Worm (Caenorhabditis elegans): ENCODE data around the gene C49F8.15.
A peak's percentile ranks its signal among the peaks of the same experiment; 100 is the strongest.

Gene C49F8.15

DNA sequence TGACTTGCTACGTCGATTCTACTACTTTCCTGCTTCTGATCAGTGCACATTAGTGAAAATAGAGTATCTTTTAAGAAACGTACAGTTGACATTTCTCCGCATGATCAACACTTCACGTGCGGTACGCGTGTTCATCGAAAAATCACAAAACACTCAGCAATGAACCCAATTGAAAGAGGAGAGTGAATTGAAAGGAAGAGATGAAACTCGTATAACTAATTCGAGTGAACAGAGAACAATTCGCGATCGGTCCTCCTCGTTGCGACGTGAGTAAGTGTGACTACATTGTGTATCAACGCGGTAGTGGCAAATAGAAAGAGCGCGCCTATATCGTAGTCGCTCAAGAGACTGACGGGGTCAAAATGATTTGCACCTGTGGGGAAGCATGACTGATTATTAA is 8.9 kb downstream of the C49F8.15 start:
- peak; percentile 75 for TF ChIP-seq pha-4 (tag; optimal IDR thresholded peaks at IDR 0.05)
- TF ChIP-seq zag-1 (tag; optimal IDR thresholded peaks at IDR 0.05) = no peak
- no peak for TF ChIP-seq eor-1 (tag; optimal IDR thresholded peaks at IDR 0.05)
- peak; percentile 40 for TF ChIP-seq fos-1 (tag; optimal IDR thresholded peaks at IDR 0.05)
- peak; percentile 44 for TF ChIP-seq tbx-2 (tag; optimal IDR thresholded peaks at IDR 0.05)
- no peak for TF ChIP-seq nhr-28 (tag; optimal IDR thresholded peaks at IDR 0.05)
- no peak for TF ChIP-seq hmg-11 (tag; optimal IDR thresholded peaks at IDR 0.05)
- no peak for TF ChIP-seq elt-1 (tag; optimal IDR thresholded peaks at IDR 0.05)
- peak; percentile 67 for TF ChIP-seq lsy-12 (tag; optimal IDR thresholded peaks at IDR 0.05)
- peak; percentile 89 for TF ChIP-seq nhr-23 (tag; optimal IDR thresholded peaks at IDR 0.05)
- TF ChIP-seq unc-39 (tag; optimal IDR thresholded peaks at IDR 0.05) = no peak
- TF ChIP-seq nfya-1 (tag; optimal IDR thresholded peaks at IDR 0.05; ENCODE audit: insufficient read depth) = peak; percentile 39
- TF ChIP-seq fkh-10 (GFP tag; optimal IDR thresholded peaks at IDR 0.05) = no peak
- TF ChIP-seq ama-1 (optimal IDR thresholded peaks at IDR 0.05) = peak; percentile 32
- TF ChIP-seq egl-5 (tag; optimal IDR thresholded peaks at IDR 0.05) = peak; percentile 43
- no peak for TF ChIP-seq daf-12 (tag; optimal IDR thresholded peaks at IDR 0.05)
- TF ChIP-seq fkh-2 (tag; optimal IDR thresholded peaks at IDR 0.05) = no peak
- TF ChIP-seq skn-1 (tag; optimal IDR thresholded peaks at IDR 0.05) = no peak
- peak; percentile 85 for TF ChIP-seq mml-1 (tag; optimal IDR thresholded peaks at IDR 0.05)
- peak; percentile 84 for TF ChIP-seq pqm-1 (tag; optimal IDR thresholded peaks at IDR 0.05)
- TF ChIP-seq ceh-28 (tag; optimal IDR thresholded peaks at IDR 0.05) = peak; percentile 6
- peak; percentile 33 for TF ChIP-seq mdl-1 (tag; optimal IDR thresholded peaks at IDR 0.05)
- TF ChIP-seq nhr-43 (tag; optimal IDR thresholded peaks at IDR 0.05; ENCODE audit: poor library complexity, severe bottlenecking) = peak; percentile 96
- TF ChIP-seq lin-15B (tag; optimal IDR thresholded peaks at IDR 0.05) = no peak
- no peak for TF ChIP-seq sea-2 (GFP tag; optimal IDR thresholded peaks at IDR 0.05)
- TF ChIP-seq unc-62 (GFP tag; optimal IDR thresholded peaks at IDR 0.05) = no peak
- peak; percentile 52 for TF ChIP-seq nhr-11 (tag; optimal IDR thresholded peaks at IDR 0.05)
- TF ChIP-seq nhr-237 (tag; optimal IDR thresholded peaks at IDR 0.05) = no peak
- no peak for TF ChIP-seq R02D3.7 (tag; optimal IDR thresholded peaks at IDR 0.05)
- TF ChIP-seq nhr-12 (tag; optimal IDR thresholded peaks at IDR 0.05) = no peak
- no peak for TF ChIP-seq ZK546.5 (tag; optimal IDR thresholded peaks at IDR 0.05)
- TF ChIP-seq nhr-67 (tag; optimal IDR thresholded peaks at IDR 0.05) = no peak
- peak; percentile 49 for TF ChIP-seq nhr-76 (tag; optimal IDR thresholded peaks at IDR 0.05)
- TF ChIP-seq elt-2 (tag; optimal IDR thresholded peaks at IDR 0.05) = peak; percentile 82
- TF ChIP-seq ceh-16 (tag; optimal IDR thresholded peaks at IDR 0.05) = no peak
- TF ChIP-seq nhr-25 (tag; optimal IDR thresholded peaks at IDR 0.05) = peak; percentile 82
- TF ChIP-seq lin-39 (tag; optimal IDR thresholded peaks at IDR 0.05) = peak; percentile 43
- TF ChIP-seq aly-2 (tag; optimal IDR thresholded peaks at IDR 0.05) = no peak
- no peak for TF ChIP-seq ceh-82 (tag; optimal IDR thresholded peaks at IDR 0.05)
- no peak for TF ChIP-seq nhr-77 (tag; optimal IDR thresholded peaks at IDR 0.05)
- TF ChIP-seq elt-3 (tag; optimal IDR thresholded peaks at IDR 0.05) = peak in 1 of 3 experiments; percentile 26
- TF ChIP-seq snpc-4 (tag; optimal IDR thresholded peaks at IDR 0.05) = no peak
- peak; percentile 13 for TF ChIP-seq egl-27 (tag; optimal IDR thresholded peaks at IDR 0.05)
- TF ChIP-seq ztf-11 (tag; optimal IDR thresholded peaks at IDR 0.05) = no peak
- TF ChIP-seq ceh-9 (tag; optimal IDR thresholded peaks at IDR 0.05) = no peak
- no peak for TF ChIP-seq ztf-4 (tag; optimal IDR thresholded peaks at IDR 0.05)
- peak; percentile 93 for TF ChIP-seq jun-1 (tag; optimal IDR thresholded peaks at IDR 0.05)

DNA sequence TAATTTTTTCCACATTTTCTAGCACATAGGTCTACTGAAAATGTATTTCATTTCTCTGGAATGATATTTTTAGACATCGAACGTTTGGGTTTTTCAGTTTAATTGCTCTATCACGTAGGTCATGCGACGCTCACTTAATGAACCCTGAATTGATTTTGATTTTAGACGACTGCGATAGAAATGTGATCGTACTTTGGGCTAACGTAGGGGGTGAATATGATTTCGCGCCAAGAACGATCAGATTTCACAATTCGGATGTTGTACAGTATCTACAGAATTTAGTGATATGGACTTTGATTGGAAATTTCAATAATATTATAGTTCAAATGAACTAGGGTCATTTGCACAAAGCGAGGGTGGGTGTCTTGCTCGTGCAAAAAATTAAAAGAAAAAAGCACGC is 10.2 kb downstream of the C49F8.15 start:
- TF ChIP-seq jun-1 (tag; optimal IDR thresholded peaks at IDR 0.05) (no peak), mml-1 (tag; optimal IDR thresholded peaks at IDR 0.05) (no peak), ceh-16 (tag; optimal IDR thresholded peaks at IDR 0.05) (no peak), nhr-237 (tag; optimal IDR thresholded peaks at IDR 0.05) (no peak), egl-27 (tag; optimal IDR thresholded peaks at IDR 0.05) (no peak), nhr-28 (tag; optimal IDR thresholded peaks at IDR 0.05) (no peak), elt-2 (tag; optimal IDR thresholded peaks at IDR 0.05) (peak; percentile 13), ztf-4 (tag; optimal IDR thresholded peaks at IDR 0.05) (no peak), ceh-9 (tag; optimal IDR thresholded peaks at IDR 0.05) (no peak), fos-1 (tag; optimal IDR thresholded peaks at IDR 0.05) (no peak), R02D3.7 (tag; optimal IDR thresholded peaks at IDR 0.05) (no peak), snpc-4 (tag; optimal IDR thresholded peaks at IDR 0.05) (no peak), unc-62 (GFP tag; optimal IDR thresholded peaks at IDR 0.05) (no peak), pqm-1 (tag; optimal IDR thresholded peaks at IDR 0.05) (peak; percentile 42), nhr-11 (tag; optimal IDR thresholded peaks at IDR 0.05) (no peak), nhr-67 (tag; optimal IDR thresholded peaks at IDR 0.05) (no peak), lsy-12 (tag; optimal IDR thresholded peaks at IDR 0.05) (no peak), nhr-43 (tag; optimal IDR thresholded peaks at IDR 0.05; ENCODE audit: poor library complexity, severe bottlenecking) (peak; percentile 7), ceh-28 (tag; optimal IDR thresholded peaks at IDR 0.05) (no peak), zag-1 (tag; optimal IDR thresholded peaks at IDR 0.05) (no peak), pha-4 (tag; optimal IDR thresholded peaks at IDR 0.05) (peak; percentile 7), nhr-23 (tag; optimal IDR thresholded peaks at IDR 0.05) (no peak), eor-1 (tag; optimal IDR thresholded peaks at IDR 0.05) (no peak), unc-39 (tag; optimal IDR thresholded peaks at IDR 0.05) (no peak), lin-15B (tag; optimal IDR thresholded peaks at IDR 0.05) (no peak), nhr-77 (tag; optimal IDR thresholded peaks at IDR 0.05) (no peak), ZK546.5 (tag; optimal IDR thresholded peaks at IDR 0.05) (no peak), nfya-1 (tag; optimal IDR thresholded peaks at IDR 0.05; ENCODE audit: insufficient read depth) (no peak)
